Fruit fly (Drosophila melanogaster) whole organism, embryonic: ENCODE data around the gene TwdlC.

ENCODE experiments used
- BEAF-32 ChIP-seq: fragments of 200-800 bp; sonication (Bioruptor generic); optimal IDR thresholded peaks from 3 replicates; lab custom pipeline; 2017; ENCODE audit warnings: missing biosample characterization, missing genetic modification characterization, mild to moderate bottlenecking, moderate library complexity, missing genetic modification reagents
- Bgb ChIP-seq: fragments of 200-800 bp; sonication (Bioruptor generic); IDR thresholded peaks from 2 replicates; pipeline ENCODE4 v1.3.6; 2022; ENCODE audit warnings: missing biosample characterization, missing genetic modification characterization; ENCODE audit not compliant: partially characterized antibody
- CG10321 ChIP-seq: fragments of 200-800 bp; sonication (Bioruptor generic); IDR thresholded peaks from 2 replicates; pipeline ENCODE4 v1.3.6; 2022; ENCODE audit warnings: missing biosample characterization, missing genetic modification characterization
- CG10431 ChIP-seq: fragments of 200-800 bp; sonication (Bioruptor generic); optimal IDR thresholded peaks from 3 replicates; lab custom pipeline; 2018; ENCODE audit warnings: missing biosample characterization, mild to moderate bottlenecking, missing genetic modification characterization
- CG10462 ChIP-seq: fragments of 200-800 bp; sonication (Bioruptor generic); optimal IDR thresholded peaks from 2 replicates; lab custom pipeline; 2016; ENCODE audit warnings: missing biosample characterization, missing genetic modification characterization
- CG12744 ChIP-seq: fragments of 200-800 bp; sonication (Bioruptor generic); optimal IDR thresholded peaks from 2 replicates; lab custom pipeline; 2016; ENCODE audit warnings: missing biosample characterization, missing genetic modification characterization
- CG13123 ChIP-seq: fragments of 200-800 bp; sonication (Bioruptor generic); optimal IDR thresholded peaks from 2 replicates; lab custom pipeline; 2016; ENCODE audit warnings: missing biosample characterization, missing genetic modification characterization
- CG14860 ChIP-seq: fragments of 200-800 bp; sonication (Bioruptor generic); IDR thresholded peaks from 3 replicates; pipeline ENCODE4 v1.3.6; 2022; ENCODE audit warnings: missing biosample characterization, missing genetic modification characterization; ENCODE audit not compliant: partially characterized antibody
- CG14965 ChIP-seq: fragments of 200-800 bp; sonication (Bioruptor generic); optimal IDR thresholded peaks from 2 replicates; lab custom pipeline; 2016; ENCODE audit warnings: missing biosample characterization, missing genetic modification characterization, borderline replicate concordance
- CG16813 ChIP-seq: fragments of 200-800 bp; sonication (Bioruptor generic); IDR thresholded peaks from 3 replicates; pipeline ENCODE4 v1.3.6; 2022; ENCODE audit warnings: missing biosample characterization, missing genetic modification characterization; ENCODE audit not compliant: partially characterized antibody
- CG18619 ChIP-seq: fragments of 200-800 bp; sonication (Bioruptor generic); optimal IDR thresholded peaks from 3 replicates; lab custom pipeline; 2017; ENCODE audit warnings: missing biosample characterization, mild to moderate bottlenecking, missing genetic modification characterization
- CG2129 ChIP-seq: fragments of 200-800 bp; sonication (Bioruptor generic); IDR thresholded peaks from 2 replicates; pipeline ENCODE4 v1.3.6; 2022; ENCODE audit warnings: missing biosample characterization, missing genetic modification characterization; ENCODE audit not compliant: partially characterized antibody
- CG31365 ChIP-seq: fragments of 200-800 bp; sonication (Bioruptor generic); optimal IDR thresholded peaks from 2 replicates; lab custom pipeline; 2018; ENCODE audit warnings: missing biosample characterization, mild to moderate bottlenecking, missing genetic modification characterization
- CG3407 ChIP-seq: fragments of 200-800 bp; sonication (Bioruptor generic); optimal IDR thresholded peaks from 2 replicates; lab custom pipeline; 2018; ENCODE audit warnings: missing biosample characterization, mild to moderate bottlenecking, missing genetic modification characterization
- CG34422 ChIP-seq: fragments of 200-800 bp; sonication (Bioruptor generic); IDR thresholded peaks from 3 replicates; pipeline ENCODE4 v1.3.6; 2022; ENCODE audit warnings: missing biosample characterization, missing genetic modification characterization
- CG4404 ChIP-seq: fragments of 200-800 bp; sonication (Bioruptor generic); IDR thresholded peaks from 2 replicates; pipeline ENCODE4 v1.3.6; 2022; ENCODE audit warnings: missing biosample characterization, missing genetic modification characterization
- CG7963 ChIP-seq: fragments of 200-800 bp; sonication (Bioruptor generic); IDR thresholded peaks from 3 replicates; pipeline ENCODE4 v1.3.6; 2022; ENCODE audit warnings: missing biosample characterization, missing genetic modification characterization; ENCODE audit not compliant: partially characterized antibody
- CG8089 ChIP-seq: fragments of 200-800 bp; sonication (Bioruptor generic); optimal IDR thresholded peaks from 3 replicates; lab custom pipeline; 2016; ENCODE audit warnings: missing biosample characterization, missing genetic modification characterization
- CG8478 ChIP-seq: fragments of >200 bp; optimal IDR thresholded peaks from 2 replicates; lab custom pipeline; 2018
- CoRest ChIP-seq: fragments of 200-800 bp; sonication (Bioruptor generic); optimal IDR thresholded peaks from 3 replicates; lab custom pipeline; 2018; ENCODE audit warnings: missing biosample characterization, mild to moderate bottlenecking, missing genetic modification characterization, moderate library complexity
- D ChIP-seq, 2 experiments: fragments of 200-800 bp in 1 of 2; fragments of >200 bp in 1 of 2; sonication (Bioruptor generic) in 1 of 2; optimal IDR thresholded peaks; 2 replicates in 1 of 2; 3 replicates in 1 of 2; lab custom pipeline; 2017; ENCODE audit warnings: mild to moderate bottlenecking in 1 of 2, missing biosample characterization in 1 of 2, missing genetic modification characterization in 1 of 2, missing genetic modification reagents in 1 of 2
- Hr39 ChIP-seq: fragments of >200 bp; optimal IDR thresholded peaks from 2 replicates; lab custom pipeline; 2017
- Neu2 ChIP-seq: fragments of 200-800 bp; sonication (Bioruptor generic); optimal IDR thresholded peaks from 3 replicates; lab custom pipeline; 2016; ENCODE audit warnings: missing biosample characterization, missing genetic modification characterization, borderline replicate concordance
- Opbp ChIP-seq: fragments of 200-800 bp; sonication (Bioruptor generic); IDR thresholded peaks from 3 replicates; pipeline ENCODE4 v1.3.6; 2022; ENCODE audit warnings: missing biosample characterization, missing genetic modification characterization; ENCODE audit not compliant: partially characterized antibody
- Pdp1 ChIP-seq, 2 experiments: fragments of 200-800 bp; sonication (Bioruptor generic); optimal IDR thresholded peaks; 3 replicates each; lab custom pipeline; 2016; ENCODE audit warnings: missing biosample characterization in 2 of 2, missing genetic modification characterization in 2 of 2, mild to moderate bottlenecking in 1 of 2, moderate library complexity in 1 of 2
- Side ChIP-seq: fragments of 200-800 bp; sonication (Bioruptor generic); optimal IDR thresholded peaks from 2 replicates; lab custom pipeline; 2016; ENCODE audit warnings: missing biosample characterization, missing genetic modification characterization
- Sox100B ChIP-seq: fragments of 200-800 bp; sonication (Bioruptor generic); optimal IDR thresholded peaks from 3 replicates; lab custom pipeline; 2018; ENCODE audit warnings: missing biosample characterization, mild to moderate bottlenecking, missing genetic modification characterization
- Trl ChIP-seq, 3 experiments: fragments of >200 bp in 2 of 3; fragments of 200-800 bp in 1 of 3; sonication (Bioruptor generic) in 1 of 3; optimal IDR thresholded peaks; 2 replicates in 1 of 3; 3 replicates in 2 of 3; lab custom pipeline; 2016 to 2017; ENCODE audit warnings: missing biosample characterization in 1 of 3, missing genetic modification characterization in 1 of 3
- Usf ChIP-seq: fragments of 200-800 bp; sonication (Bioruptor generic); optimal IDR thresholded peaks from 2 replicates; lab custom pipeline; 2017; ENCODE audit warnings: missing genotype, missing biosample characterization, missing genetic modification characterization
- ap ChIP-seq: fragments of 200-800 bp; sonication (Bioruptor generic); IDR thresholded peaks from 2 replicates; pipeline ENCODE4 v1.3.6; 2022; ENCODE audit warnings: missing biosample characterization, missing genetic modification characterization
- ase ChIP-seq: fragments of 200-800 bp; sonication (Bioruptor generic); IDR thresholded peaks from 3 replicates; pipeline ENCODE4 v1.3.6; 2022; ENCODE audit warnings: missing biosample characterization, missing genetic modification characterization
- cad ChIP-seq: fragments of >200 bp; optimal IDR thresholded peaks from 2 replicates; lab custom pipeline; 2017; ENCODE audit warnings: missing biosample characterization, missing genetic modification characterization
- cas ChIP-seq: fragments of 200-800 bp; sonication (Bioruptor generic); IDR thresholded peaks from 2 replicates; pipeline ENCODE4 v1.3.6; 2022; ENCODE audit warnings: missing biosample characterization, missing genetic modification characterization
- cg ChIP-seq: fragments of 200-800 bp; sonication (Bioruptor generic); optimal IDR thresholded peaks from 3 replicates; lab custom pipeline; 2019; ENCODE audit warnings: missing biosample characterization, mild to moderate bottlenecking, missing genetic modification characterization, moderate library complexity
- disco-r ChIP-seq: fragments of 200-800 bp; sonication (Bioruptor generic); optimal IDR thresholded peaks from 2 replicates; lab custom pipeline; 2016; ENCODE audit warnings: missing biosample characterization, missing genetic modification characterization
- esg ChIP-seq: fragments of 200-800 bp; sonication (Bioruptor generic); conservative IDR thresholded peaks from 2 replicates; pipeline ENCODE4 v1.3.6; 2022; ENCODE audit warnings: missing biosample characterization, missing genetic modification characterization
- fd64A ChIP-seq: fragments of 200-800 bp; sonication (Bioruptor generic); optimal IDR thresholded peaks from 3 replicates; lab custom pipeline; 2018; ENCODE audit warnings: missing biosample characterization, mild to moderate bottlenecking, missing genetic modification characterization
- lola ChIP-seq, 3 experiments: fragments of >200 bp in 2 of 3; fragments of 200-800 bp in 1 of 3; sonication (Bioruptor generic) in 1 of 3; optimal IDR thresholded peaks; 2 replicates each; lab custom pipeline; 2017 to 2019; ENCODE audit warnings: missing biosample characterization in 3 of 3, missing genetic modification characterization in 3 of 3, mild to moderate bottlenecking in 1 of 3, moderate library complexity in 1 of 3
- luna ChIP-seq: fragments of 200-800 bp; sonication (Bioruptor generic); optimal IDR thresholded peaks from 2 replicates; lab custom pipeline; 2016; ENCODE audit warnings: missing biosample characterization, missing genetic modification characterization
- nau ChIP-seq: fragments of 200-800 bp; sonication (Bioruptor generic); optimal IDR thresholded peaks from 3 replicates; lab custom pipeline; 2017; ENCODE audit warnings: missing biosample characterization, mild to moderate bottlenecking, missing genetic modification characterization, missing genetic modification reagents
- onecut ChIP-seq: fragments of 200-800 bp; sonication (Bioruptor generic); IDR thresholded peaks from 2 replicates; pipeline ENCODE4 v1.3.6; 2022; ENCODE audit warnings: missing biosample characterization, missing genetic modification characterization
- ranshi ChIP-seq: fragments of 200-800 bp; sonication (Bioruptor generic); IDR thresholded peaks from 2 replicates; pipeline ENCODE4 v1.3.6; 2022; ENCODE audit warnings: missing biosample characterization, missing genetic modification characterization
- ro ChIP-seq: fragments of 200-800 bp; sonication (Bioruptor generic); IDR thresholded peaks from 2 replicates; pipeline ENCODE4 v1.3.6; 2022; ENCODE audit warnings: missing biosample characterization, missing genetic modification characterization
- slbo ChIP-seq: fragments of 200-800 bp; sonication (Bioruptor generic); IDR thresholded peaks from 2 replicates; pipeline ENCODE4 v1.3.6; 2022; ENCODE audit warnings: missing biosample characterization, missing genetic modification characterization
- sug ChIP-seq: fragments of 200-800 bp; optimal IDR thresholded peaks from 2 replicates; lab custom pipeline; 2019; ENCODE audit warnings: missing biosample characterization, mild to moderate bottlenecking, missing genetic modification characterization, moderate library complexity
- vnd ChIP-seq: fragments of 200-800 bp; sonication (Bioruptor generic); IDR thresholded peaks from 3 replicates; pipeline ENCODE4 v1.3.6; 2022; ENCODE audit warnings: missing biosample characterization, missing genetic modification characterization; ENCODE audit not compliant: partially characterized antibody
- wek ChIP-seq: fragments of 200-800 bp; sonication (Bioruptor generic); optimal IDR thresholded peaks from 3 replicates; lab custom pipeline; 2018; ENCODE audit warnings: missing biosample characterization, mild to moderate bottlenecking, missing genetic modification characterization, moderate library complexity
- zen2 ChIP-seq: fragments of 200-800 bp; sonication (Bioruptor generic); IDR thresholded peaks from 3 replicates; pipeline ENCODE4 v1.3.6; 2022; ENCODE audit warnings: missing biosample characterization, missing genetic modification characterization; ENCODE audit not compliant: partially characterized antibody
- zfh2 ChIP-seq: fragments of 200-800 bp; sonication (Bioruptor generic); optimal IDR thresholded peaks from 2 replicates; lab custom pipeline; 2016; ENCODE audit warnings: missing biosample characterization, missing genetic modification characterization

Gene TwdlC

DNA sequence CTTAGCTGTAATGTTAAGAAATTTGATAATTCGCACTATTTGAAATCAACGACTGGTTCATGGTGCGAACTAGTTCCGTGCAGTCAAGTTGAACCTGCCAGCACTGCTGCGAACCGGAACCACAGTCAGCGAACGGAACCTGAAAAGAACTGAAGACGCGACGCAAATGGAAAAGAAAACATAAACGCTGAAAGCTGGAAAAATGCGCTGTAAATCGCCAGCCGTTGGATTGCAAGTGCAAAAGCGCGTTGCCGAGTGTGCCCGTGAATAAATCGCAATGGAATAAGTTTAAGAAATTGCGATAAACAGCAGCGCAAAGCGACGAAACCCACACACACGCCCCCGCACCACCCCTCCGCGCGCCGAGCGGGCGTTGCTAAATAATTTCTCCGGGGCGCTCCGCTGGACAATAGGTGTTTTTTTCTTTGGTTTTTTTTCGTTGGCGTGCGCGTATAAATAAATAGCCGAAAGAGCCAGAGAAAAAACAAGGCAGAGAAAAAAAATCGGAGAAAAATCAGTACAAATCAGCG lies 27.8 kb upstream of the TwdlC start, which contains the start of gene CG5521 (continued):
- no peak; the same call in 2 of the 3 replicates for TF ChIP-seq vnd (GFP tag; lab: Robert Waterston, UW)
- no peak for TF ChIP-seq Trl (optimal IDR thresholded peaks at IDR 0.05; lab: Kevin White, UChicago)
- TF ChIP-seq Trl (GFP tag; optimal IDR thresholded peaks at IDR 0.05; lab: Kevin White, UChicago) = no peak
- no peak for TF ChIP-seq D (optimal IDR thresholded peaks at IDR 0.05; lab: Kevin White, UChicago)
- TF ChIP-seq D (GFP tag; optimal IDR thresholded peaks at IDR 0.05; lab: Kevin White, UChicago) = no peak
- TF ChIP-seq CG4404 (GFP tag; lab: Robert Waterston, UW) = no peak
- no peak for TF ChIP-seq Sox100B (GFP tag; lab: Kevin White, UChicago)
- TF ChIP-seq Bgb (GFP tag; lab: Robert Waterston, UW) = peak; percentile 80
- TF ChIP-seq zfh2 (GFP tag; lab: Kevin White, UChicago) = no peak
- TF ChIP-seq luna (GFP tag; lab: Kevin White, UChicago) = no peak
- no peak for TF ChIP-seq CG14965 (GFP tag; lab: Kevin White, UChicago)
- no peak for TF ChIP-seq CG8478 (lab: Kevin White, UChicago)
- no peak; the same call in 1 of the 2 replicates for TF ChIP-seq CG10321 (GFP tag; lab: Robert Waterston, UW)
- TF ChIP-seq ranshi = no peak
- TF ChIP-seq ap (GFP tag; lab: Robert Waterston, UW) = no peak
- no peak for TF ChIP-seq CG12744 (GFP tag; lab: Kevin White, UChicago)
- no peak for TF ChIP-seq Pdp1 (GFP tag; optimal IDR thresholded peaks at IDR 0.05; lab: Kevin White, UChicago)
- no peak for TF ChIP-seq Usf (GFP tag; lab: Kevin White, UChicago)
- no peak for TF ChIP-seq cas (GFP tag; lab: Robert Waterston, UW)
- TF ChIP-seq zen2 (GFP tag; lab: Robert Waterston, UW) = no peak
- TF ChIP-seq CG10462 (GFP tag; lab: Kevin White, UChicago) = no peak
- TF ChIP-seq CG14860 (GFP tag; lab: Robert Waterston, UW) = no peak
- no peak for TF ChIP-seq ro (GFP tag; lab: Robert Waterston, UW)
- no peak for TF ChIP-seq CG3407
- no peak for TF ChIP-seq CG18619 (GFP tag; lab: Kevin White, UChicago)
- no peak for TF ChIP-seq Neu2 (GFP tag; lab: Kevin White, UChicago)
- TF ChIP-seq disco-r (GFP tag; lab: Kevin White, UChicago) = no peak
- TF ChIP-seq cad (GFP tag; lab: Kevin White, UChicago) = no peak
- TF ChIP-seq CG10431 = no peak
- 0 out of 3 replicates have a peak, but pooled peaks have one; percentile 66 for TF ChIP-seq CG34422 (GFP tag; lab: Robert Waterston, UW)
- TF ChIP-seq CG7963 = 0 out of 3 replicates have a peak, but pooled peaks have one; percentile 43
- TF ChIP-seq onecut (GFP tag; lab: Robert Waterston, UW) = no peak
- peak; percentile 70 for TF ChIP-seq Opbp
- TF ChIP-seq CG2129 (GFP tag; lab: Robert Waterston, UW) = no peak
- peak; percentile 79 for TF ChIP-seq cg (GFP tag; lab: Kevin White, UChicago)
- TF ChIP-seq fd64A = no peak
- TF ChIP-seq CoRest (tag; lab: Kevin White, UChicago) = no peak
- TF ChIP-seq wek (GFP tag; lab: Kevin White, UChicago) = no peak
- TF ChIP-seq Side = peak; percentile 13
- TF ChIP-seq Hr39 = no peak
- no peak for TF ChIP-seq ase (GFP tag; lab: Robert Waterston, UW)
- TF ChIP-seq esg = no peak
- peak; percentile 13 for TF ChIP-seq sug (tag; lab: Kevin White, UChicago)
- no peak for TF ChIP-seq CG31365 (tag; lab: Kevin White, UChicago)
- TF ChIP-seq CG16813 (GFP tag; lab: Robert Waterston, UW) = 0 out of 3 replicates have a peak, but pooled peaks have one; percentile 34
- TF ChIP-seq slbo (GFP tag; lab: Robert Waterston, UW) = peak; percentile 25; the same call in 1 of the 2 replicates
- no peak for TF ChIP-seq lola (GFP tag; optimal IDR thresholded peaks at IDR 0.05; lab: Kevin White, UChicago)
- peak; percentile 0 for TF ChIP-seq BEAF-32 (GFP tag; lab: Kevin White, UChicago)
- no peak for TF ChIP-seq CG13123
- no peak for TF ChIP-seq nau (GFP tag; lab: Kevin White, UChicago)
- TF ChIP-seq CG8089 (GFP tag; lab: Kevin White, UChicago) = no peak
